Fruit fly (Drosophila melanogaster) Kc167 (cell line): Measurements from ENCODE around the gene CG42854.

ENCODE experiments used
- Myc ChIP-seq: fragments of >200 bp; optimal IDR thresholded peaks from 2 replicates; lab custom pipeline; 2017; ENCODE audit warnings: missing external identifiers
- Sin3A ChIP-seq: fragments of >200 bp; optimal IDR thresholded peaks from 2 replicates; lab custom pipeline; 2018; ENCODE audit warnings: missing external identifiers
- h ChIP-seq: fragments of >200 bp; optimal IDR thresholded peaks from 3 replicates; lab custom pipeline; 2018; ENCODE audit warnings: missing external identifiers
- insv ChIP-seq: fragments of >200 bp; optimal IDR thresholded peaks from 3 replicates; lab custom pipeline; 2018; ENCODE audit warnings: missing external identifiers
- psq ChIP-seq: fragments of >200 bp; optimal IDR thresholded peaks from 2 replicates; lab custom pipeline; 2017; ENCODE audit warnings: missing external identifiers
- ttk ChIP-seq: sonication (Bioruptor generic); optimal IDR thresholded peaks from 2 replicates; lab custom pipeline; 2017; ENCODE audit warnings: missing external identifiers

CG42854 gene

dm6 chrX:17225972-17226680, 20.7 kb downstream of the CG42854 start:
- TF ChIP-seq Myc (lab: Kevin White, UChicago) (no peak), Sin3A (lab: Kevin White, UChicago) (no peak), insv (lab: Kevin White, UChicago) (no peak), h (lab: Kevin White, UChicago) (no peak), ttk (lab: Kevin White, UChicago) (no peak)

dm6 chrX:17223715-17224114, 23.1 kb downstream of the CG42854 start, which contains the start of gene CG34327:
Gene CG34327, minus strand, starts transcription at chrX:17223815.
- TF ChIP-seq psq (lab: Kevin White, UChicago) (no peak), Myc (lab: Kevin White, UChicago) (no peak), ttk (lab: Kevin White, UChicago) (no peak), Sin3A (lab: Kevin White, UChicago) (no peak), insv (lab: Kevin White, UChicago) (no peak)

- no peak for TF ChIP-seq Myc (lab: Kevin White, UChicago)
- no peak for TF ChIP-seq Sin3A (lab: Kevin White, UChicago)
- no peak for TF ChIP-seq h (lab: Kevin White, UChicago)
- TF ChIP-seq ttk (lab: Kevin White, UChicago): no peak
- TF ChIP-seq insv (lab: Kevin White, UChicago): no peak
- TF ChIP-seq psq (lab: Kevin White, UChicago): no peak
Observed at dm6 chrX:17221142-17221541, 25.7 kb downstream of the CG42854 start, which contains the start of gene CG5172. Gene CG5172, plus strand, starts transcription at chrX:17221442.

dm6 chrX:17218232-17218951, 28.4 kb downstream of the CG42854 start, which contains the start of gene CG12998:
Gene CG12998, plus strand, starts transcription at chrX:17218667.
- TF ChIP-seq Myc (lab: Kevin White, UChicago) (no peak), insv (lab: Kevin White, UChicago) (no peak), h (lab: Kevin White, UChicago) (no peak), Sin3A (lab: Kevin White, UChicago) (no peak), ttk (lab: Kevin White, UChicago) (no peak), psq (lab: Kevin White, UChicago) (no peak)

dm6 chrX:17215004-17215403, 31.8 kb downstream of the CG42854 start, which contains the start of gene CG5162:
Gene CG5162, plus strand, starts transcription at chrX:17215304.
- TF ChIP-seq h (lab: Kevin White, UChicago): no peak

dm6 chrX:17212007-17212406, 34.8 kb downstream of the CG42854 start, which contains the start of gene CG18258:
Gene CG18258, plus strand, starts transcription at chrX:17212307.
- no peak for TF ChIP-seq insv (lab: Kevin White, UChicago)
- TF ChIP-seq Sin3A (lab: Kevin White, UChicago): no peak
- TF ChIP-seq ttk (lab: Kevin White, UChicago): no peak
- TF ChIP-seq psq (lab: Kevin White, UChicago): no peak
- no peak for TF ChIP-seq Myc (lab: Kevin White, UChicago)
- TF ChIP-seq h (lab: Kevin White, UChicago): no peak

- TF ChIP-seq h (lab: Kevin White, UChicago): no peak
- no peak for TF ChIP-seq Myc (lab: Kevin White, UChicago)
- TF ChIP-seq Sin3A (lab: Kevin White, UChicago): no peak
- no peak for TF ChIP-seq ttk (lab: Kevin White, UChicago)
- TF ChIP-seq insv (lab: Kevin White, UChicago): no peak
- no peak for TF ChIP-seq psq (lab: Kevin White, UChicago)
Observed at dm6 chrX:17209897-17210296, 36.9 kb downstream of the CG42854 start, which contains the start of gene CG12995. Gene CG12995, minus strand, starts transcription at chrX:17209997.

- TF ChIP-seq insv (lab: Kevin White, UChicago) (no peak), Myc (lab: Kevin White, UChicago) (no peak), ttk (lab: Kevin White, UChicago) (no peak), h (lab: Kevin White, UChicago) (no peak), Sin3A (lab: Kevin White, UChicago) (no peak), psq (lab: Kevin White, UChicago) (no peak)
Observed at dm6 chrX:17207865-17208486, 38.8 kb downstream of the CG42854 start, which contains the start of gene CG32563. Gene CG32563, plus strand, starts transcription at chrX:17208436.

- TF ChIP-seq Sin3A (lab: Kevin White, UChicago) (no peak), h (lab: Kevin White, UChicago) (no peak), Myc (lab: Kevin White, UChicago) (no peak), insv (lab: Kevin White, UChicago) (no peak), psq (lab: Kevin White, UChicago) (no peak), ttk (lab: Kevin White, UChicago) (no peak)
Observed at dm6 chrX:17206046-17206445, 40.8 kb downstream of the CG42854 start, which contains the start of gene CG32564. Gene CG32564, plus strand, starts transcription at chrX:17206407.

dm6 chrX:17205028-17205427, 41.8 kb downstream of the CG42854 start:
- TF ChIP-seq h (lab: Kevin White, UChicago): no peak
- TF ChIP-seq insv (lab: Kevin White, UChicago): no peak
- TF ChIP-seq Sin3A (lab: Kevin White, UChicago): no peak
- TF ChIP-seq Myc (lab: Kevin White, UChicago): no peak
- TF ChIP-seq ttk (lab: Kevin White, UChicago): no peak
- TF ChIP-seq psq (lab: Kevin White, UChicago): no peak
